Worm (Caenorhabditis elegans) whole organism, young adult: ENCODE data around the gene pes-8.

ENCODE experiments used
- F23B12.7 ChIP-seq: sonication (generic microtip); optimal IDR thresholded peaks from 2 replicates; lab custom pipeline; 2017; ENCODE audit warnings: missing genetic modification characterization, mild to moderate bottlenecking, missing compliant biosample characterization, antibody characterized with exemption, moderate library complexity; ENCODE audit not compliant: insufficient read depth
- ama-1 ChIP-seq, 3 experiments: fragments of 150-350 bp in 1 of 3; sonication (generic microtip) in 2 of 3; optimal IDR thresholded peaks; 2 replicates each; lab custom pipeline; 2014 to 2018; ENCODE audit warnings: missing biosample characterization in 2 of 3, missing genetic modification characterization in 2 of 3, missing genetic modification reagents in 2 of 3
- madf-8 ChIP-seq: fragments of 200-800 bp; sonication (Bioruptor generic); conservative IDR thresholded peaks from 2 replicates; pipeline ENCODE4 v1.3.6; 2022; ENCODE audit warnings: missing genetic modification reagents, missing genetic modification characterization, missing compliant biosample characterization
- mcd-1 ChIP-seq: fragments of 200-800 bp; sonication (Bioruptor generic); IDR thresholded peaks from 2 replicates; pipeline ENCODE4 v1.3.6; 2022; ENCODE audit warnings: missing genetic modification reagents, missing genetic modification characterization, missing compliant biosample characterization
- nhr-90 ChIP-seq: sonication (generic microtip); optimal IDR thresholded peaks from 2 replicates; lab custom pipeline; 2016; ENCODE audit warnings: missing genotype, mild to moderate bottlenecking, missing genetic modification characterization, missing compliant biosample characterization
- ztf-25 ChIP-seq: fragments of 200-800 bp; sonication (Bioruptor generic); IDR thresholded peaks from 2 replicates; pipeline ENCODE4 v1.3.6; 2022; ENCODE audit warnings: missing genetic modification reagents, missing genetic modification characterization, missing compliant biosample characterization

DNA sequence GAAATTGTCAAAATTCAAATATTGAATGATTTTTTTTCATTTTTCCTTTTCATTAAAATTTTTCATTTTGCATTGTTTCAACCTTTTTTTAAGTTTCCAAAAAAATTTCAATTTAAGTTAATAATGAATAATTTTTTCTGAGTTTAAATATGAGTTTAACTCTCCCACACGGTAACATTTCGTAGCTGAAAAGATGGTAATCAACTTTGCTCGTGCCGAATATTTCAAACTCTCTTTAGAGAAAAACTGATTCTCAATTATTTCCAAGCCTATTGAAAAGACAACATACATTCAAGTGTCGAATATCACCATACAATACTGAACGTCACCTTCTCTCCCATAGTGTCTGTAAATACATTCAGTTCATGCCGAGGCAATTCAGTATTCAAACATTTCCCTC lies 42.7 kb upstream of the pes-8 start:
- TF ChIP-seq madf-8 (GFP tag; lab: Robert Waterston, UW) (no peak), nhr-90 (no peak), ama-1 (optimal IDR thresholded peaks at IDR 0.05; lab: Kevin White, UChicago) (no peak), ama-1 (GFP tag; optimal IDR thresholded peaks at IDR 0.05; lab: Kevin White, UChicago) (no peak), mcd-1 (GFP tag; lab: Robert Waterston, UW) (no peak), ztf-25 (GFP tag; lab: Robert Waterston, UW) (no peak), F23B12.7 (tag; lab: Kevin White, UChicago) (no peak)
